Worm (Caenorhabditis elegans) whole organism, L1 larva: ENCODE data around the gene Y53C12A.8.

Experiments used
- C16A3.4 ChIP-seq: fragments of 150-350 bp; optimal IDR thresholded peaks from 2 replicates; lab custom pipeline; 2014; ENCODE audit warnings: missing biosample characterization, missing genetic modification characterization
- Y116A8C.19 ChIP-seq: sonication (generic microtip); optimal IDR thresholded peaks from 2 replicates; lab custom pipeline; 2016; ENCODE audit warnings: missing compliant biosample characterization, missing genetic modification characterization, borderline replicate concordance
- aly-2 ChIP-seq: fragments of 150-350 bp; optimal IDR thresholded peaks from 2 replicates; lab custom pipeline; 2014; ENCODE audit warnings: missing biosample characterization, missing genetic modification characterization
- ama-1 ChIP-seq: fragments of 150-350 bp; optimal IDR thresholded peaks from 2 replicates; lab custom pipeline; 2014
- ceh-63 ChIP-seq: fragments of 200-800 bp; sonication (Bioruptor generic); optimal IDR thresholded peaks from 2 replicates; lab custom pipeline; 2018; ENCODE audit warnings: mild to moderate bottlenecking, missing genetic modification characterization, missing compliant biosample characterization
- ceh-82 ChIP-seq, 3 experiments: fragments of 150-350 bp in 1 of 3; sonication (generic microtip) in 2 of 3; optimal IDR thresholded peaks; 2 replicates each; lab custom pipeline; 2014 to 2017; ENCODE audit warnings: missing biosample characterization in 3 of 3, missing genetic modification characterization in 3 of 3
- ceh-88 ChIP-seq: fragments of 200-800 bp; sonication (Bioruptor generic); IDR thresholded peaks from 2 replicates; pipeline ENCODE4 v1.3.6; 2022; ENCODE audit warnings: missing genetic modification characterization, missing compliant biosample characterization
- ces-1 ChIP-seq: fragments of 150-350 bp; optimal IDR thresholded peaks from 2 replicates; lab custom pipeline; 2014; ENCODE audit warnings: missing biosample characterization, missing genetic modification reagents, missing genetic modification characterization
- dsc-1 ChIP-seq: sonication (generic microtip); optimal IDR thresholded peaks from 2 replicates; lab custom pipeline; 2016; ENCODE audit warnings: mild to moderate bottlenecking, missing genetic modification characterization, missing compliant biosample characterization
- efl-1 ChIP-seq, 4 experiments: fragments of 150-350 bp; optimal IDR thresholded peaks in 3 of 4; peaks in 1 of 4; 1 replicate in 1 of 4; 2 replicates in 3 of 4; lab custom pipeline; 2014; ENCODE audit warnings: missing biosample characterization in 2 of 4, missing genetic modification characterization in 2 of 4, missing genetic modification reagents in 2 of 4
- egl-13 ChIP-seq: sonication (generic microtip); optimal IDR thresholded peaks from 2 replicates; lab custom pipeline; 2016; ENCODE audit warnings: missing genotype, missing genetic modification reagents, missing genetic modification characterization, missing compliant biosample characterization
- egl-27 ChIP-seq, 2 experiments: fragments of 150-350 bp in 1 of 2; sonication (generic microtip); optimal IDR thresholded peaks; 3 replicates each; lab custom pipeline; 2017 to 2018; ENCODE audit warnings: missing biosample characterization in 2 of 2, missing genetic modification characterization in 2 of 2, missing genetic modification reagents in 2 of 2
- elt-3 ChIP-seq, 6 experiments: fragments of 150-350 bp in 1 of 6; sonication (generic microtip); optimal IDR thresholded peaks; 2 replicates each; lab custom pipeline; 2017 to 2018; ENCODE audit warnings: missing biosample characterization in 6 of 6, missing genetic modification characterization in 6 of 6, inconsistent platforms in 1 of 6
- ets-5 ChIP-seq: fragments of 200-800 bp; sonication (Bioruptor generic); IDR thresholded peaks from 2 replicates; pipeline ENCODE4 v1.3.6; 2022; ENCODE audit warnings: missing genetic modification characterization, missing compliant biosample characterization
- fkh-4 ChIP-seq: sonication (generic microtip); optimal IDR thresholded peaks from 2 replicates; lab custom pipeline; 2016; ENCODE audit warnings: missing compliant biosample characterization, missing genetic modification characterization, borderline replicate concordance
- hlh-17 ChIP-seq: fragments of 200-800 bp; sonication (Bioruptor generic); optimal IDR thresholded peaks from 2 replicates; lab custom pipeline; 2018; ENCODE audit warnings: missing genetic modification characterization, mild to moderate bottlenecking, missing compliant biosample characterization, moderate library complexity, borderline replicate concordance
- hlh-4 ChIP-seq: sonication (generic microtip); optimal IDR thresholded peaks from 2 replicates; lab custom pipeline; 2016; ENCODE audit warnings: mild to moderate bottlenecking, missing genetic modification characterization, missing compliant biosample characterization
- irx-1 ChIP-seq: sonication (generic microtip); optimal IDR thresholded peaks from 2 replicates; lab custom pipeline; 2016; ENCODE audit warnings: missing genetic modification characterization, missing compliant biosample characterization
- isw-1 ChIP-seq: fragments of 200-800 bp; sonication (Bioruptor generic); IDR thresholded peaks from 2 replicates; pipeline ENCODE4 v1.3.6; 2022; ENCODE audit warnings: missing genetic modification characterization, missing compliant biosample characterization
- jun-1 ChIP-seq: fragments of 150-350 bp; optimal IDR thresholded peaks from 2 replicates; lab custom pipeline; 2014; ENCODE audit warnings: missing biosample characterization, missing genetic modification reagents, missing genetic modification characterization
- lin-35 ChIP-seq, 2 experiments: fragments of 150-350 bp; optimal IDR thresholded peaks; 2 replicates each; lab custom pipeline; 2014; ENCODE audit warnings: missing biosample characterization in 2 of 2, missing genetic modification characterization in 2 of 2, missing genetic modification reagents in 2 of 2
- lir-3 ChIP-seq: sonication (generic microtip); optimal IDR thresholded peaks from 2 replicates; lab custom pipeline; 2016; ENCODE audit warnings: mild to moderate bottlenecking, missing genetic modification characterization, moderate library complexity, missing compliant biosample characterization; ENCODE audit not compliant: poor library complexity
- mab-9 ChIP-seq: fragments of 200-800 bp; sonication (Bioruptor generic); IDR thresholded peaks from 2 replicates; pipeline ENCODE4 v1.3.6; 2022; ENCODE audit warnings: missing genetic modification reagents, missing genetic modification characterization, missing compliant biosample characterization
- mdl-1 ChIP-seq, 2 experiments: fragments of 150-350 bp; optimal IDR thresholded peaks; 2 replicates each; lab custom pipeline; 2014 to 2017; ENCODE audit warnings: missing biosample characterization in 2 of 2, missing genetic modification characterization in 2 of 2, inconsistent platforms in 1 of 2
- mep-1 ChIP-seq: fragments of 150-350 bp; optimal IDR thresholded peaks from 2 replicates; lab custom pipeline; 2014; ENCODE audit warnings: missing biosample characterization, missing genetic modification characterization
- nhr-11 ChIP-seq: fragments of 150-350 bp; optimal IDR thresholded peaks from 2 replicates; lab custom pipeline; 2014; ENCODE audit warnings: missing biosample characterization, missing genetic modification characterization
- nhr-12 ChIP-seq: sonication (generic microtip); optimal IDR thresholded peaks from 2 replicates; lab custom pipeline; 2017; ENCODE audit warnings: missing biosample characterization, missing genetic modification characterization
- nhr-19 ChIP-seq: fragments of 200-800 bp; sonication (Bioruptor generic); conservative IDR thresholded peaks from 2 replicates; pipeline ENCODE4 v1.3.6; 2022; ENCODE audit warnings: missing genetic modification characterization, missing compliant biosample characterization
- nhr-20 ChIP-seq: sonication (generic microtip); optimal IDR thresholded peaks from 2 replicates; lab custom pipeline; 2016; ENCODE audit warnings: mild to moderate bottlenecking, missing genetic modification characterization, missing compliant biosample characterization
- nhr-237 ChIP-seq: fragments of 150-350 bp; optimal IDR thresholded peaks from 2 replicates; lab custom pipeline; 2014; ENCODE audit warnings: missing biosample characterization, missing genetic modification characterization
- nhr-28 ChIP-seq: fragments of 150-350 bp; optimal IDR thresholded peaks from 2 replicates; lab custom pipeline; 2014; ENCODE audit warnings: missing biosample characterization, missing genetic modification characterization
- nhr-47 ChIP-seq: sonication (generic microtip); optimal IDR thresholded peaks from 2 replicates; lab custom pipeline; 2016; ENCODE audit warnings: mild to moderate bottlenecking, missing genetic modification characterization, moderate library complexity, missing compliant biosample characterization
- nhr-71 ChIP-seq: sonication (generic microtip); optimal IDR thresholded peaks from 2 replicates; lab custom pipeline; 2016; ENCODE audit warnings: mild to moderate bottlenecking, missing genetic modification characterization, moderate library complexity, missing compliant biosample characterization
- nhr-76 ChIP-seq: sonication (generic microtip); optimal IDR thresholded peaks from 2 replicates; lab custom pipeline; 2017; ENCODE audit warnings: missing biosample characterization, missing genetic modification characterization
- nhr-77 ChIP-seq: fragments of 150-350 bp; optimal IDR thresholded peaks from 2 replicates; lab custom pipeline; 2014; ENCODE audit warnings: missing biosample characterization, missing genetic modification characterization
- nhr-84 ChIP-seq: sonication (generic microtip); optimal IDR thresholded peaks from 2 replicates; lab custom pipeline; 2017; ENCODE audit warnings: missing biosample characterization, missing genetic modification characterization
- nhr-85 ChIP-seq: sonication (generic microtip); peaks from one replicate; lab custom pipeline; 2016; ENCODE audit warnings: missing genetic modification characterization, inconsistent platforms, missing compliant biosample characterization
- nhr-90 ChIP-seq: sonication (generic microtip); optimal IDR thresholded peaks from 2 replicates; lab custom pipeline; 2016; ENCODE audit warnings: mild to moderate bottlenecking, missing genetic modification characterization, missing compliant biosample characterization; ENCODE audit not compliant: poor library complexity
- pax-3 ChIP-seq: fragments of 200-800 bp; sonication (Bioruptor generic); optimal IDR thresholded peaks from 2 replicates; lab custom pipeline; 2018; ENCODE audit warnings: mild to moderate bottlenecking, missing genetic modification characterization, moderate library complexity, missing compliant biosample characterization
- pqm-1 ChIP-seq: sonication (generic microtip); optimal IDR thresholded peaks from 3 replicates; lab custom pipeline; 2017; ENCODE audit warnings: missing biosample characterization, missing genetic modification characterization
- snpc-4 ChIP-seq: fragments of 150-350 bp; optimal IDR thresholded peaks from 2 replicates; lab custom pipeline; 2014; ENCODE audit warnings: missing biosample characterization, missing genetic modification characterization
- sup-37 ChIP-seq: fragments of 200-800 bp; sonication (Bioruptor generic); optimal IDR thresholded peaks from 2 replicates; lab custom pipeline; 2018; ENCODE audit warnings: mild to moderate bottlenecking, missing genetic modification characterization, missing compliant biosample characterization
- swsn-7 ChIP-seq: sonication (generic microtip); optimal IDR thresholded peaks from 2 replicates; lab custom pipeline; 2016; ENCODE audit warnings: missing genetic modification characterization, missing compliant biosample characterization
- tbx-2 ChIP-seq: sonication (generic microtip); optimal IDR thresholded peaks from 2 replicates; lab custom pipeline; 2016; ENCODE audit warnings: missing genetic modification characterization, missing compliant biosample characterization
- unc-130 ChIP-seq: fragments of 150-350 bp; optimal IDR thresholded peaks from 2 replicates; lab custom pipeline; 2017; ENCODE audit warnings: missing biosample characterization, missing genetic modification characterization, inconsistent platforms
- unc-30 ChIP-seq: sonication (generic microtip); optimal IDR thresholded peaks from 2 replicates; lab custom pipeline; 2017; ENCODE audit warnings: missing biosample characterization, missing genetic modification characterization
- unc-86 ChIP-seq: sonication (generic microtip); optimal IDR thresholded peaks from 2 replicates; lab custom pipeline; 2016; ENCODE audit warnings: missing genetic modification characterization, missing compliant biosample characterization
- unc-98 ChIP-seq: fragments of 200-800 bp; sonication (Bioruptor generic); IDR thresholded peaks from 2 replicates; pipeline ENCODE4 v1.3.6; 2022; ENCODE audit warnings: missing genetic modification characterization, missing compliant biosample characterization
- zip-4 ChIP-seq: fragments of 200-800 bp; sonication (Bioruptor generic); optimal IDR thresholded peaks from 2 replicates; lab custom pipeline; 2018; ENCODE audit warnings: mild to moderate bottlenecking, missing genetic modification characterization, moderate library complexity, missing compliant biosample characterization
- ztf-4 ChIP-seq: fragments of 150-350 bp; optimal IDR thresholded peaks from 2 replicates; lab custom pipeline; 2014; ENCODE audit warnings: missing biosample characterization, missing genetic modification characterization

Gene Y53C12A.8

ce11 chrII:9700363-9700762 lies at the start of gene Y53C12A.8, which contains the start of gene Y53C12A.7:
Gene Y53C12A.8 (minus strand): TSS chrII:9700463.
Gene Y53C12A.7 (plus strand): TSS chrII:9700543.
- TF ChIP-seq lin-35 (GFP tag; optimal IDR thresholded peaks at IDR 0.05; lab: Kevin White, UChicago) (no peak), fkh-4 (no peak), nhr-77 (tag; lab: Kevin White, UChicago) (no peak), unc-130 (no peak), ceh-82 (tag; optimal IDR thresholded peaks at IDR 0.05; lab: Kevin White, UChicago) (no peak), pqm-1 (tag; lab: Kevin White, UChicago) (no peak), lir-3 (tag; lab: Kevin White, UChicago) (no peak)

ce11 chrII:9746069-9746468 lies 45.8 kb upstream of the Y53C12A.8 start, which contains the start of the genes Y53C12B.1 and nos-3:
Gene Y53C12B.1 (minus strand): TSS chrII:9746078.
Gene nos-3 (plus strand): TSS chrII:9746316.
- peak; percentile 59 for TF ChIP-seq jun-1 (tag; lab: Kevin White, UChicago)
- TF ChIP-seq unc-30 (tag; lab: Kevin White, UChicago), result no peak
- TF ChIP-seq mep-1 (tag; lab: Kevin White, UChicago), result peak; percentile 61
- no peak for TF ChIP-seq Y116A8C.19 (tag; lab: Kevin White, UChicago)
- TF ChIP-seq nhr-85 (tag; lab: Kevin White, UChicago), result peak; percentile 93
- peak; percentile 62 for TF ChIP-seq nhr-11 (tag; lab: Kevin White, UChicago)
- peak; percentile 85 for TF ChIP-seq nhr-71
- TF ChIP-seq mab-9 (GFP tag; lab: Robert Waterston, UW), result no peak
- TF ChIP-seq nhr-90 (tag; lab: Kevin White, UChicago), result peak; percentile 68
- peak; percentile 54 to 84 (median 77) for TF ChIP-seq ceh-82 (tag; optimal IDR thresholded peaks at IDR 0.05; lab: Kevin White, UChicago)
- peak; percentile 39 for TF ChIP-seq egl-13 (tag; lab: Kevin White, UChicago)
- TF ChIP-seq unc-98 (GFP tag; lab: Robert Waterston, UW), result no peak
- peak; percentile 65 for TF ChIP-seq aly-2 (tag; lab: Kevin White, UChicago)
- no peak for TF ChIP-seq ets-5 (GFP tag; lab: Robert Waterston, UW)
- TF ChIP-seq lin-35 (GFP tag; optimal IDR thresholded peaks at IDR 0.05; lab: Kevin White, UChicago), result peak; percentile 83 to 87
- TF ChIP-seq ceh-63 (GFP tag; lab: Kevin White, UChicago), result no peak
- peak; percentile 87 to 89 for TF ChIP-seq efl-1 (optimal IDR thresholded peaks at IDR 0.05; lab: Kevin White, UChicago)
- peak; percentile 77 to 97 for TF ChIP-seq efl-1 (GFP tag; optimal IDR thresholded peaks at IDR 0.05 in 1 of 2; lab: Kevin White, UChicago)
- TF ChIP-seq isw-1 (GFP tag; lab: Robert Waterston, UW), result peak; percentile 89
- TF ChIP-seq irx-1, result peak; percentile 68
- no peak for TF ChIP-seq zip-4 (GFP tag; lab: Kevin White, UChicago)
- peak; percentile 90 for TF ChIP-seq C16A3.4 (tag; lab: Kevin White, UChicago)
- peak; percentile 77 for TF ChIP-seq swsn-7
- TF ChIP-seq nhr-47 (tag; lab: Kevin White, UChicago), result peak; percentile 80
- TF ChIP-seq nhr-237 (tag; lab: Kevin White, UChicago), result peak; percentile 9
- TF ChIP-seq hlh-17 (GFP tag; lab: Kevin White, UChicago), result no peak
- TF ChIP-seq egl-27 (tag; optimal IDR thresholded peaks at IDR 0.05; lab: Kevin White, UChicago), result no peak
- TF ChIP-seq unc-86 (tag; lab: Kevin White, UChicago), result peak; percentile 71
- peak in 3 of 6 experiments; percentile 8 to 81 (median 69) for TF ChIP-seq elt-3 (tag; optimal IDR thresholded peaks at IDR 0.05; lab: Kevin White, UChicago)
- TF ChIP-seq dsc-1 (tag; lab: Kevin White, UChicago), result peak; percentile 57
- TF ChIP-seq nhr-20, result peak; percentile 83
- TF ChIP-seq unc-130, result peak; percentile 73
- peak; percentile 82 for TF ChIP-seq nhr-19 (GFP tag; lab: Robert Waterston, UW)
- TF ChIP-seq ceh-88, result no peak
- peak; percentile 27 for TF ChIP-seq snpc-4 (tag; lab: Kevin White, UChicago)
- peak; percentile 28 for TF ChIP-seq pax-3 (tag; lab: Kevin White, UChicago)
- peak in 1 of 2 experiments; percentile 68 for TF ChIP-seq mdl-1 (tag; optimal IDR thresholded peaks at IDR 0.05; lab: Kevin White, UChicago)
- TF ChIP-seq ama-1 (lab: Kevin White, UChicago), result no peak
- TF ChIP-seq ces-1 (GFP tag; lab: Kevin White, UChicago), result no peak
- no peak for TF ChIP-seq ztf-4 (tag; lab: Kevin White, UChicago)
- TF ChIP-seq sup-37, result no peak
- TF ChIP-seq nhr-28 (tag; lab: Kevin White, UChicago), result no peak
- TF ChIP-seq nhr-12 (tag; lab: Kevin White, UChicago), result no peak
- TF ChIP-seq hlh-4, result no peak
- no peak for TF ChIP-seq nhr-84 (tag; lab: Kevin White, UChicago)
- TF ChIP-seq tbx-2 (tag; lab: Kevin White, UChicago), result peak; percentile 75
- TF ChIP-seq nhr-76 (tag; lab: Kevin White, UChicago), result no peak
